Fruit fly (Drosophila melanogaster) whole organism: ENCODE data around the gene CG13062.

ENCODE experiments used
- Dll ChIP-seq: fragments of >200 bp; optimal IDR thresholded peaks from 2 replicates; lab custom pipeline; 2017
- EcR ChIP-seq, 2 experiments: fragments of >200 bp; optimal IDR thresholded peaks; 2 replicates each; lab custom pipeline; 2017; ENCODE audit warnings: missing biosample characterization in 2 of 2, missing genetic modification characterization in 2 of 2, missing genetic modification reagents in 2 of 2
- pan ChIP-seq: fragments of >200 bp; optimal IDR thresholded peaks from 2 replicates; lab custom pipeline; 2017
- psq ChIP-seq: fragments of >200 bp; optimal IDR thresholded peaks from 2 replicates; lab custom pipeline; 2017

DNA sequence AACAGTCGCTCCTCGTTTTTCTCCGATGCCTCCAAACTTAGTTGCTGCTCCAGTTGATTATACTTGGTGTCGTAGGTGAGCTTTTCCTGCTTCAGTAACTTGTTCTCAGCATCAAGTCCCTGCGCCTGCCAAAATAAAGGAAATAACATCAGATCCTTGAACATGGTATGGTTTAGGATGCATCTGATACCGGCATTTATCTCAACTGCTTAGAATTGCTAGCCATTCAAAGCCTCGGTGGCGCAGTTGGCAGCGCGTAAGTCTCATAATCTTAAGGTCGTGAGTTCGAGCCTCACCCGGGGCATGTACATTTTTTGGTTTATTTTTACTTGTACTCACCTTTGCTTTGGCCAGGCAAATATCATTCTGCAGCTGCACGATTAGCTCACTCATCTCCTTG lies 35.6 kb downstream of the CG13062 start:
- TF ChIP-seq pan (lab: Kevin White, UChicago) (no peak), EcR (GFP tag; optimal IDR thresholded peaks at IDR 0.05; lab: Kevin White, UChicago) (no peak), Dll (no peak), psq (lab: Kevin White, UChicago) (no peak)
